Fruit fly (Drosophila melanogaster) whole organism, wandering third instar larva: ENCODE results near the gene Cyt-c1.

Experiments used
- Abd-B ChIP-seq: fragments of >200 bp; optimal IDR thresholded peaks from 2 replicates; lab custom pipeline; 2017; ENCODE audit warnings: missing biosample characterization, missing genetic modification characterization
- HLH106 ChIP-seq: fragments of 200-800 bp; optimal IDR thresholded peaks from 3 replicates; lab custom pipeline; 2019; ENCODE audit warnings: missing biosample characterization, mild to moderate bottlenecking, missing genetic modification characterization, moderate library complexity
- Hr83 ChIP-seq: fragments of 200-300 bp; sonication (Bioruptor generic); optimal IDR thresholded peaks from 2 replicates; lab custom pipeline; 2016; ENCODE audit warnings: missing biosample characterization, mild to moderate bottlenecking, missing genetic modification characterization, moderate library complexity; ENCODE audit not compliant: poor library complexity, severe bottlenecking
- N ChIP-seq: fragments of >200 bp; optimal IDR thresholded peaks from 2 replicates; lab custom pipeline; 2018; ENCODE audit warnings: missing biosample characterization, missing external identifiers, missing genetic modification characterization

- TF ChIP-seq Hr83 (GFP tag; lab: Kevin White, UChicago), result no peak
- no peak for TF ChIP-seq Abd-B (GFP tag; lab: Kevin White, UChicago)
- peak; percentile 51 for TF ChIP-seq HLH106 (tag; lab: Kevin White, UChicago)
- TF ChIP-seq N (GFP tag; lab: Kevin White, UChicago), result no peak
Measured at dm6 chr3L:5359208-5360003, 605 bp upstream of the Cyt-c1 start, which contains the start of gene Klp64D.
